Fruit fly (Drosophila melanogaster) whole organism, larva: ENCODE measurements around the gene CG12118.

Experiments
- noc ChIP-seq: fragments of 200-800 bp; sonication (Bioruptor generic); optimal IDR thresholded peaks from 3 replicates; lab custom pipeline; 2019; ENCODE audit warnings: missing biosample characterization, mild to moderate bottlenecking, missing genetic modification characterization, moderate library complexity

The CG12118 gene

DNA sequence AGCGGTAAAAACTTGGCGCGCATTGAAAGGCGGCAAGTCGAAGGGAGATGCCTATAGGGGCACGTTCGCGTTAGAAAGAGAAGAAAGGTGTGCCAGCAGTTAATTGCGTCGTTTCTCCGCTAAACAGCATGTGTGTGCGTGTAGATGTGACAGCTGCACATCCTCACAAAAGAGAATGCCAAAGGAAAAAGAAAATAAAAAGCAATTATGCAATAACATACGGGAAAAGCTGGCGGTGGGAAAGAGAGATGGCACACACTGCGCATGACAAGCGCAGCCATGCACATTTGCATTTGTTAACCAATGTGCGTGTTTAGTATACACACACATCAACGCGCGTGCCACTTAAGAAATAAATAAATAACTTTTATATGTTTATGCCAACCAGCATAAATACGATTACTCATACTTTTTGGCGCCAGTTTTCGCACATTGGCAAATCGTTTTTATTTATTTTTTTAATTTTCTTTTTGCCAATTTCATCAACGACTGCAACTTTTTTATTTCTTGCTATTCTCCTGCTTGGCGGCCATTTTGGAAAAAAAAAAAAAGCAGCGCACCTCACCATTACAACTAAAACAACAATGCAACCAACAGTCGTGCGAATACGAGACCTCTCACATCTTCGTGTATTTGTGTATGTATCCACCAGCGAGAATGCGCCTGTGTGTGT is 40.4 kb downstream of the CG12118 start:
- no peak for TF ChIP-seq noc (tag; lab: Kevin White, UChicago)

DNA sequence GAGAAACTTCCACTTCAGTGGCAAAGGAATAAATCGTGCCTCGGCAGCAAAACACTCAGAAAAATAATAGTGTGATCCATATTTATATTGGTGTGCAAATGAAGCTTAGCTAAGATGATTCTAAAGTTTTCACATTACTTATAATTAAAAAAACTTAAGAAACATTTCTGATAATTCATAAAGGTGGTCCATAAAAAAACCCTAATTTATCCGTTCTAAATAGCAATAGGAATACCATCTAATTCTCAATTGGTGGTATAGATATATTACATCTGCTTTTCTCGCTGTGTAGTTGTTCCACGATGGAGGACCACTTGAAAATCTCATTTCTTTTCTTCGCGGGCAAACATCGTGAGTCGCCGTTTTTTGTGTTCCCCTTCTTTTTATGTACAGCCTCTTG is 41.1 kb downstream of the CG12118 start:
- peak; percentile 26 for TF ChIP-seq noc (tag; lab: Kevin White, UChicago)

DNA sequence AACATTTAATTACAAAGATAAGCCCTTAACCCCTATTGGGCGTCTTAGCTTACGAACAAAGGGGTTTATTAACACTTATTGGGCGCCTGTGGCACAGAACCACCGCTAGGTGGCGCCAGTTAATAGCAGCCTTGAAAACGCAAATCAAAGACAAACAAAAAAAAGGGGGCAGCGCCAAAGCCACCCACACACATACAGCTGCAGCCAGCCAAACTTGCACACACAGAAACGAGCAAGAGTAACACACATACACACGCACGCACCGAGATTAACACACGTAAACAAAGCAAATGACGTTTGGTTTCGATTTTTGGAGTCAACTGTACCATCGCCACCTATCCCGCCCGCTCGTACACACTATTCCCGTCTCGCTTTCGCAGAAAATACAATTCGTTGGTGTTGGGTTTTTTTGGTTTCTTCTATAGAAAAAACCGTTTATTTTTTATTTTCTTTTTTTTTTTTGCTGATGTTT is 44.1 kb downstream of the CG12118 start:
- TF ChIP-seq noc (tag; lab: Kevin White, UChicago), result peak; percentile 51

DNA sequence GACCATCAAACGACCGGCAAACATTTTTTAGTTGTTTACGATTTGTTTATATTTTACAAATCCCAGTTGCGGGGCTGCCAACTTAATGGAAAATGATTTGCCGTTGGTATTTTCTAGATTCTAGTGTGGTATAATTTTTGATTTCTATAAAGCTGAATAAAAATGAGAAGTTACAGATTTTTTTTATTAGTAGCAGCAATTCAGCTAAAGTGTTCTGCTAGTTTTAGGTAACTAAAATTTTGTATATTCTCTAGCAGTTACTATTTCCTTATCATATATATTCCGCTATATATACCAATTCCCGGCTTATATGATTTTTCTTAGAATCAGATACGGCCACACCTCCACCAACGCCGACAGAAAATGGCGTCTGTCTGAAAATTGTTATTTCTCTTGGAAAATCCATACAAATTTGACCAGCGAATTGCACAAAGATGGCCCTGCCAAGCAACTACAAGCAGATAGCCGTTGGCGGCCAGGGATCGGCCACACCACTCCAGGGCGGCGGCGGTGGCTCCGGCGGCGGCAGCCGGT is 47.2 kb downstream of the CG12118 start, which contains the start of the genes fh and Bap111:
Gene fh, minus strand, starts transcription at position 83 of the 534 bp plus-strand sequence.
Gene Bap111, plus strand, starts transcription at position 321 of the 534 bp plus-strand sequence.
- no peak for TF ChIP-seq noc (tag; lab: Kevin White, UChicago)
